Worm (Caenorhabditis elegans): ENCODE measurements around the gene H18N23.2.

DNA sequence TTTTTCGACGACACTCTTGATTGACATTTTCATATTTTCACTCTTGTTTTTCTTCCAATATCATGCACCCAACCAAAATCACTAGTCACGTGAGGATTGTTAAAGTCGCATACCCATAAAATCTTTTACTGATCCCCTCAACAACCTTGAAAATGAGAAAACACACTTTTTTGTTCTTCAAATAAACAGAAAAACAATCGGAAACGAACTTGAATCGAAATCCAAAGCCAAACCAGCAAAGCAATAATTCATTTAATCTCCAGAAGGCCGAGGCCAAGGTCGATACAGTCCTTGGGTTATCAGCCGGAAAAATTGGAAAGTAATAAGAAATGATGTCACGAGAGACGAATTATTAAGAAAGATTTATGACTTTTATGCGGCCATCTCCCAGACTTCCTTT lies 3.1 kb upstream of the H18N23.2 start:
- TF ChIP-seq cog-1 (tag; optimal IDR thresholded peaks at IDR 0.05), result no peak
- TF ChIP-seq flt-1 (GFP tag; IDR thresholded peaks at IDR 0.05), result no peak
- TF ChIP-seq klf-2 (GFP tag; conservative IDR thresholded peaks at IDR 0.05), result no peak
- no peak for TF ChIP-seq ztf-23 (GFP tag; IDR thresholded peaks at IDR 0.05)
- TF ChIP-seq ztf-29 (GFP tag; IDR thresholded peaks at IDR 0.05), result no peak
